Worm (Caenorhabditis elegans): Measurements from ENCODE around the gene lys-1.

lys-1 gene

DNA sequence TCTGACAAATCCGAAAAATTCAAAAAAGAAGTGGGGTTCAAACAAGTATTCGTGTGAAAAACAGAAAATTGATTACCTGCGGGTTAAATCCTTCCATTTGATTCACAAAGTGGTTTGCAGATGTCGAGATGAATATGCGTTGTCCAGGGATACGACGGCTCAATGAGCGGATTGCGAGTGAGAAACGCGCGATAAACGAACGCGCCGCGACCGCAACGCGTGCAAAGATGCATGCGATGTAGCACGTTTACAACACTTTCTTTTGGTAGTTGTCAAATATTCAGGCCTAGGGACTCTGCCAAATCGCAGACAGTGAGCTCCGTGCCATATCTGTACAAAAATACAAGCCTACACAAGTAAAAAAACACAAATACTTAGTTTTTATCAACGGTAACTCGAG is 39.0 kb upstream of the lys-1 start, which contains the start of gene fubl-1:
TSS of gene fubl-1 (minus strand) at position 202 of the 400 bp plus-strand sequence.
- TF ChIP-seq pes-1 (GFP tag; IDR thresholded peaks at IDR 0.05) (no peak), hnd-1 (tag; optimal IDR thresholded peaks at IDR 0.05) (no peak), tra-4 (tag; optimal IDR thresholded peaks at IDR 0.05) (no peak), F13C5.2 (tag; optimal IDR thresholded peaks at IDR 0.05) (no peak), hmg-4 (GFP tag; optimal IDR thresholded peaks at IDR 0.05) (peak; percentile 37), scrt-1 (GFP tag; IDR thresholded peaks at IDR 0.05) (no peak), aly-1 (tag; optimal IDR thresholded peaks at IDR 0.05) (no peak)

DNA sequence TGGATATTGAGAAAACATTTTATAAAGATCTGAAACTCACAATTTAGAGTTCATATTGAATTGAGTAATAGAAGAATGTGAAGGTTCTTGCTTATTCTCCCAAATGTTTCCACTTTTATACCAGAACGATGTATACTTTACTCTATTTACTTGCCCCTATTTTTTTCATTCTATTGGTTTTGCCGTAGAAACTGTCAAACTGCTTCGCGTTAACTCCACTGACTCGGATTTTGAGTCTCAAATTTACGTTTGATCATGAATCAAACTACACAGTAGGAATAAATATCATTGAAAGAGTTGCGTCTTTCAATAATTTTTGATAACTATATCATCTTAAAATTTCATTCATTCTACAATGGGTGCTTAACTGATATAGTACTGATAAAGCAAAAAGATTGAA is 37.8 kb upstream of the lys-1 start, which contains the start of gene fipr-8:
TSS of gene fipr-8 (minus strand) at position 101 of the 400 bp plus-strand sequence.
- TF ChIP-seq hnd-1 (tag; optimal IDR thresholded peaks at IDR 0.05) = no peak
- TF ChIP-seq ceh-13 (GFP tag; optimal IDR thresholded peaks at IDR 0.05) = no peak
- no peak for TF ChIP-seq ets-7 (tag; optimal IDR thresholded peaks at IDR 0.05)
- no peak for TF ChIP-seq sea-1 (GFP tag; conservative IDR thresholded peaks at IDR 0.05)
- no peak for TF ChIP-seq B0310.2 (tag; optimal IDR thresholded peaks at IDR 0.05)
- TF ChIP-seq scrt-1 (GFP tag; IDR thresholded peaks at IDR 0.05) = no peak
- TF ChIP-seq aly-1 (tag; optimal IDR thresholded peaks at IDR 0.05) = no peak
- TF ChIP-seq pes-1 (GFP tag; IDR thresholded peaks at IDR 0.05) = no peak
- TF ChIP-seq ceh-36 (tag; optimal IDR thresholded peaks at IDR 0.05) = no peak
- TF ChIP-seq tbx-37 (GFP tag; conservative IDR thresholded peaks at IDR 0.05) = no peak
- no peak for TF ChIP-seq F13C5.2 (tag; optimal IDR thresholded peaks at IDR 0.05)
- no peak for TF ChIP-seq hmbx-1 (tag; optimal IDR thresholded peaks at IDR 0.05)
- TF ChIP-seq tbx-11 (GFP tag; IDR thresholded peaks at IDR 0.05) = no peak

DNA sequence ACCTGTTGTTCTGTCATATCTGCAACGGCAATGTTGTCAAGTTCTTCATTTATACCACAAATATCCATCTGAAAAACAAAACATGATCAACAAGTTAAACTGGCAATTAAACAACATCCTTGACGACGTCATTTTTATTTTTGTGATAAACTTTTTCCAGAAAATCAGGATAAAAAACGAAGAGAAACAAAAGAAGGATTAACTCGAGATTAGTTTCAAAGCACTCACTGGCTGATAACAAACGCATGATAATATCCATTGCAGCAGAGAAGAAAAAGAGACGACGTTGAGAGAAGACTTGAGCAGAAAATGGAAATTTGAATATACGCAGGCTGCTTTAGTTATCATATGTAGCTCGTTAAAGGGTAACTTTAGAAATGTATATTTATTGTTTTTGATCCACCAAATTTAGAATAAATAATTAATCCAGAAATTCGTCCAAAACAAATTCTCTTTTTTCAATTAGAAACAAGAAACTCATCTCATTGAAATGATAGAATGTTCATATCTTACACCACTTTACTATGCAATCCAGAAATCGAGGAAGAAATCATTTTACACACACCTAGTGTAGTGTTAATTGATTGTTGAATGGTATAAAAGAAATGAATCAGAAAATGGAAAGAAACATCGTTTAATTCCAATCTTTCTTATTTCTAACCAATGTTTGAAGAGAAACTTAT is 36.4 kb upstream of the lys-1 start, which contains the start of the genes C12D8.21 and col-148:
TSS of gene C12D8.21 (minus strand) at position 68 of the 683 bp plus-strand sequence.
TSS of gene col-148 (plus strand) at position 633 of the 683 bp plus-strand sequence.
- no peak for TF ChIP-seq F13C5.2 (tag; optimal IDR thresholded peaks at IDR 0.05)
- no peak for TF ChIP-seq aly-1 (tag; optimal IDR thresholded peaks at IDR 0.05)
- no peak for TF ChIP-seq ama-1 (optimal IDR thresholded peaks at IDR 0.05)
- no peak for TF ChIP-seq sea-1 (GFP tag; conservative IDR thresholded peaks at IDR 0.05)
- TF ChIP-seq ceh-36 (tag; optimal IDR thresholded peaks at IDR 0.05) = no peak
- TF ChIP-seq B0310.2 (tag; optimal IDR thresholded peaks at IDR 0.05) = no peak
- TF ChIP-seq hnd-1 (tag; optimal IDR thresholded peaks at IDR 0.05) = no peak
- no peak for TF ChIP-seq ceh-13 (GFP tag; optimal IDR thresholded peaks at IDR 0.05)
- TF ChIP-seq flt-1 (GFP tag; IDR thresholded peaks at IDR 0.05) = no peak
- no peak for TF ChIP-seq tbx-37 (GFP tag; conservative IDR thresholded peaks at IDR 0.05)
- no peak for TF ChIP-seq tbx-11 (GFP tag; IDR thresholded peaks at IDR 0.05)
- TF ChIP-seq tra-4 (tag; optimal IDR thresholded peaks at IDR 0.05) = no peak
- TF ChIP-seq ets-7 (tag; optimal IDR thresholded peaks at IDR 0.05) = no peak
- TF ChIP-seq pes-1 (GFP tag; IDR thresholded peaks at IDR 0.05) = no peak

DNA sequence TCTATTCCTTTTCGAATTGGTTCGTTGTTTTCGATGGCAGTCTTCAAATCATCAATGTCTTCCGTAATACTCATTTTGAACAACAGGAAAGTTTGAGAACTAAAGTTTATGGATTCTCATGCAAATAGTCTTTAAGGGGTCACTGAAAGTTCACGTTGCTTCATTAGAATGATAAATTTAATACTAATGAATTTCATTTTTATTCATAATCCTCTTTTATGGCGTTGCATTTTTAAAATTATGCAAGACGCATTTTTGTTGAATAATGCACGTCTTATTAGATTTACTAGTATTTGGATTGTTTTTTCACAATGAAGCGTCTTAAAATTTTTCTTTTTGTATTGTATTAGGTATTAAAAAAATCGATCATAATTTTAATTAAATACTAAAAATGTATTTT is 34.6 kb upstream of the lys-1 start, which contains the start of gene C12D8.9:
TSS of gene C12D8.9 (minus strand) at position 101 of the 400 bp plus-strand sequence.
- TF ChIP-seq pes-1 (GFP tag; IDR thresholded peaks at IDR 0.05) (no peak), hnd-1 (tag; optimal IDR thresholded peaks at IDR 0.05) (no peak), scrt-1 (GFP tag; IDR thresholded peaks at IDR 0.05) (no peak), ceh-13 (GFP tag; optimal IDR thresholded peaks at IDR 0.05) (no peak), ceh-36 (tag; optimal IDR thresholded peaks at IDR 0.05) (no peak), aly-1 (tag; optimal IDR thresholded peaks at IDR 0.05) (no peak), tbx-37 (GFP tag; conservative IDR thresholded peaks at IDR 0.05) (no peak)

DNA sequence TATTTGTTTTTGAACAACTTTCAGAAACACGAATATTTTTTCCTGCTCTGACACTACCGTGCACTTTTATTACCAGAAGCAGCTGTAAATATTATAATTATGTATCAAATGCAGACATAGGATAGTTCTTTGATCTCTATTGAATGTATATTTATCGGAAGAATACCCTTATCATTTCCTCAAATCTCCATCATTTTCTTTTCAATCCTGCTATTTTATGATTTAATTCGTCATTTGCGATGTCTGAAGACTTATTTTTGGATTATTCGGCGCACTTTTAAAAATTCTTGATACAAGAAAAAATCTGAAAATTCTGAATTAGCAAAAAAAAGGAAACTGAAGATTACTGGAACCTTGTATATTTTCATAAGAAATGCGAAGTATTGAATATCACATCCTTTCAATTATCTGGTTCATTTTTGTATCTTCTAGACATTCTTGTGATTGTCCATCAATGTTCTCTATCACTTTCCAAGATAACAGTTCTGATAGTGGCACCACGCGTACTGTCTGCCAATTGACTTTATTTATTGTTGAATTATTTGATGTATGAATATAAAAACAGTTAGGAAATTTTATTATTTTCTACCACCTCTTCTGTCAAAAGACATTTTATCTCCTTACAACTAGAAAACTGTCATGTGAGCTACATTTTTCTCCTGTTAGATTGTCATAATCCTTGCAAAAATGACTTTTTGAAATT is 33.5 kb upstream of the lys-1 start:
- TF ChIP-seq aly-1 (tag; optimal IDR thresholded peaks at IDR 0.05) (no peak), hnd-1 (tag; optimal IDR thresholded peaks at IDR 0.05) (no peak), hmg-4 (GFP tag; optimal IDR thresholded peaks at IDR 0.05) (no peak), scrt-1 (GFP tag; IDR thresholded peaks at IDR 0.05) (no peak), hmbx-1 (tag; optimal IDR thresholded peaks at IDR 0.05) (no peak), tra-4 (tag; optimal IDR thresholded peaks at IDR 0.05) (no peak), ceh-13 (GFP tag; optimal IDR thresholded peaks at IDR 0.05) (no peak), flt-1 (GFP tag; IDR thresholded peaks at IDR 0.05) (no peak), B0310.2 (tag; optimal IDR thresholded peaks at IDR 0.05) (no peak), ama-1 (optimal IDR thresholded peaks at IDR 0.05) (no peak), tbx-11 (GFP tag; IDR thresholded peaks at IDR 0.05) (no peak), ets-7 (tag; optimal IDR thresholded peaks at IDR 0.05) (no peak), sea-1 (GFP tag; conservative IDR thresholded peaks at IDR 0.05) (no peak), F13C5.2 (tag; optimal IDR thresholded peaks at IDR 0.05) (no peak), ceh-36 (tag; optimal IDR thresholded peaks at IDR 0.05) (no peak), pes-1 (GFP tag; IDR thresholded peaks at IDR 0.05) (no peak), tbx-37 (GFP tag; conservative IDR thresholded peaks at IDR 0.05) (no peak)

DNA sequence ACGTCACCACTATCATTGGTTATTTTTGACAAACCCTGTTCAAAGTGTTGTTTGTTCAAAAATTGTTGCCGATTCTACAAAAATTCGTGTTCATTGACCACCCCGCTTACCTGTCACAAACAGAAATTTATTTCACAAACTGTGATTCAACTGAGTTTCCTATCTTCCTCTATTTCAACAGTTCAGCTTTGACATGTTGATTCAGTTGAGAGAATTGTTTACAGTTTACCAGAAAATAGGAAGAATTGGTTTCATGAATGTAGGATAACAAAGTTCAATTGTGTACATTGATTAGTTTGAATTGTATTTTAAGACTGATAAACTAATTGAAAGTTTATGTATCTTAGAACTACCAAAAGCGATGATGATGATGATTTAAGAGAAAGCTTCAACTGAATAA is 32.1 kb upstream of the lys-1 start:
- TF ChIP-seq ama-1 (optimal IDR thresholded peaks at IDR 0.05) (no peak), tbx-37 (GFP tag; conservative IDR thresholded peaks at IDR 0.05) (no peak), B0310.2 (tag; optimal IDR thresholded peaks at IDR 0.05) (no peak), flt-1 (GFP tag; IDR thresholded peaks at IDR 0.05) (no peak), tbx-11 (GFP tag; IDR thresholded peaks at IDR 0.05) (no peak), pes-1 (GFP tag; IDR thresholded peaks at IDR 0.05) (no peak), hmbx-1 (tag; optimal IDR thresholded peaks at IDR 0.05) (no peak), aly-1 (tag; optimal IDR thresholded peaks at IDR 0.05) (no peak), F13C5.2 (tag; optimal IDR thresholded peaks at IDR 0.05) (no peak), tra-4 (tag; optimal IDR thresholded peaks at IDR 0.05) (no peak), hnd-1 (tag; optimal IDR thresholded peaks at IDR 0.05) (no peak), ceh-13 (GFP tag; optimal IDR thresholded peaks at IDR 0.05) (no peak), scrt-1 (GFP tag; IDR thresholded peaks at IDR 0.05) (no peak), sea-1 (GFP tag; conservative IDR thresholded peaks at IDR 0.05) (no peak), ets-7 (tag; optimal IDR thresholded peaks at IDR 0.05) (no peak), hmg-4 (GFP tag; optimal IDR thresholded peaks at IDR 0.05) (no peak), ceh-36 (tag; optimal IDR thresholded peaks at IDR 0.05) (no peak)

Data from whole organism, early embryonic.